Worm (Caenorhabditis elegans) whole organism, L2 larva: ENCODE measurements around the gene Y39D8A.1.

Source experiments
- C34F6.9 ChIP-seq: fragments of 150-350 bp; optimal IDR thresholded peaks from 2 replicates; lab custom pipeline; 2014; ENCODE audit warnings: missing biosample characterization, missing genetic modification characterization
- F13H6.1 ChIP-seq: sonication (generic microtip); optimal IDR thresholded peaks from 2 replicates; lab custom pipeline; 2016; ENCODE audit warnings: missing genetic modification characterization, missing compliant biosample characterization
- R02D3.7 ChIP-seq: fragments of 150-350 bp; optimal IDR thresholded peaks from 2 replicates; lab custom pipeline; 2014; ENCODE audit warnings: missing biosample characterization, missing genetic modification characterization
- Y55F3AM.14 ChIP-seq: fragments of 200-800 bp; sonication (Bioruptor generic); optimal IDR thresholded peaks from 2 replicates; lab custom pipeline; 2018; ENCODE audit warnings: mild to moderate bottlenecking, missing genetic modification characterization, missing compliant biosample characterization
- ZK546.5 ChIP-seq: sonication (generic microtip); optimal IDR thresholded peaks from 2 replicates; lab custom pipeline; 2017; ENCODE audit warnings: missing biosample characterization, missing genetic modification characterization
- ama-1 ChIP-seq: fragments of 150-350 bp; optimal IDR thresholded peaks from 2 replicates; lab custom pipeline; 2018; ENCODE audit warnings: inconsistent platforms
- blmp-1 ChIP-seq: sonication (generic microtip); optimal IDR thresholded peaks from 2 replicates; lab custom pipeline; 2017; ENCODE audit warnings: missing genetic modification characterization, mild to moderate bottlenecking, missing compliant biosample characterization, antibody characterized with exemption, moderate library complexity; ENCODE audit not compliant: insufficient read depth
- ceh-16 ChIP-seq: fragments of 150-350 bp; optimal IDR thresholded peaks from 2 replicates; lab custom pipeline; 2014; ENCODE audit warnings: missing biosample characterization, missing genetic modification characterization
- crh-2 ChIP-seq: sonication (generic microtip); optimal IDR thresholded peaks from 2 replicates; lab custom pipeline; 2017; ENCODE audit warnings: missing biosample characterization, missing genetic modification characterization
- dmd-4 ChIP-seq: sonication (generic microtip); optimal IDR thresholded peaks from 2 replicates; lab custom pipeline; 2017; ENCODE audit warnings: missing biosample characterization, missing genetic modification characterization
- egl-27 ChIP-seq: sonication (generic microtip); optimal IDR thresholded peaks from 3 replicates; lab custom pipeline; 2017; ENCODE audit warnings: missing biosample characterization, missing genetic modification reagents, missing genetic modification characterization
- fos-1 ChIP-seq: fragments of 150-350 bp; optimal IDR thresholded peaks from 2 replicates; lab custom pipeline; 2014; ENCODE audit warnings: missing biosample characterization, missing genetic modification characterization
- gmeb-1 ChIP-seq: fragments of 150-350 bp; optimal IDR thresholded peaks from 2 replicates; lab custom pipeline; 2014; ENCODE audit warnings: missing biosample characterization, missing genetic modification characterization
- lin-13 ChIP-seq: fragments of 150-350 bp; optimal IDR thresholded peaks from 2 replicates; lab custom pipeline; 2014; ENCODE audit warnings: missing biosample characterization, missing genetic modification reagents, missing genetic modification characterization
- mdl-1 ChIP-seq, 2 experiments: fragments of 150-350 bp in 1 of 2; sonication (generic microtip) in 1 of 2; optimal IDR thresholded peaks; 2 replicates each; lab custom pipeline; 2017; ENCODE audit warnings: missing biosample characterization in 2 of 2, missing genetic modification characterization in 2 of 2
- nhr-10 ChIP-seq: sonication (generic microtip); optimal IDR thresholded peaks from 2 replicates; lab custom pipeline; 2017; ENCODE audit warnings: missing biosample characterization, missing genetic modification characterization
- nhr-11 ChIP-seq: fragments of 150-350 bp; optimal IDR thresholded peaks from 2 replicates; lab custom pipeline; 2014; ENCODE audit warnings: missing biosample characterization, missing genetic modification characterization
- nhr-21 ChIP-seq: fragments of 150-350 bp; optimal IDR thresholded peaks from 2 replicates; lab custom pipeline; 2014; ENCODE audit warnings: missing biosample characterization, missing genetic modification characterization
- nhr-23 ChIP-seq: fragments of 150-350 bp; optimal IDR thresholded peaks from 2 replicates; lab custom pipeline; 2014; ENCODE audit warnings: missing biosample characterization, missing genetic modification reagents, missing genetic modification characterization
- nhr-237 ChIP-seq: fragments of 150-350 bp; optimal IDR thresholded peaks from 2 replicates; lab custom pipeline; 2014; ENCODE audit warnings: missing biosample characterization, missing genetic modification characterization
- nhr-25 ChIP-seq: fragments of 150-350 bp; sonication (generic microtip); optimal IDR thresholded peaks from 3 replicates; lab custom pipeline; 2014; ENCODE audit warnings: missing biosample characterization, missing genetic modification characterization
- nhr-6 ChIP-seq: fragments of 150-350 bp; optimal IDR thresholded peaks from 2 replicates; lab custom pipeline; 2014; ENCODE audit warnings: missing biosample characterization, missing genetic modification characterization
- sem-4 ChIP-seq: fragments of 150-350 bp; optimal IDR thresholded peaks from 2 replicates; lab custom pipeline; 2014; ENCODE audit warnings: missing biosample characterization, missing genetic modification reagents, missing genetic modification characterization
- sma-3 ChIP-seq: sonication (generic microtip); optimal IDR thresholded peaks from 2 replicates; lab custom pipeline; 2016; ENCODE audit warnings: missing genetic modification reagents, missing genetic modification characterization, missing compliant biosample characterization
- sma-9 ChIP-seq, 2 experiments: fragments of 150-350 bp in 1 of 2; sonication (generic microtip) in 1 of 2; optimal IDR thresholded peaks; 2 replicates each; lab custom pipeline; 2014 to 2016; ENCODE audit warnings: missing genetic modification characterization in 2 of 2, mild to moderate bottlenecking in 1 of 2, missing biosample characterization in 1 of 2, missing compliant biosample characterization in 1 of 2, missing genetic modification reagents in 1 of 2, moderate library complexity in 1 of 2
- snpc-4 ChIP-seq: fragments of 150-350 bp; optimal IDR thresholded peaks from 2 replicates; lab custom pipeline; 2014; ENCODE audit warnings: missing biosample characterization, missing genetic modification characterization
- unc-39 ChIP-seq: fragments of 150-350 bp; optimal IDR thresholded peaks from 2 replicates; lab custom pipeline; 2014; ENCODE audit warnings: missing biosample characterization, missing genetic modification characterization
- unc-55 ChIP-seq: fragments of 150-350 bp; sonication (generic microtip); optimal IDR thresholded peaks from 3 replicates; lab custom pipeline; 2014; ENCODE audit warnings: missing biosample characterization, missing genetic modification reagents, missing genetic modification characterization
- unc-62 ChIP-seq: fragments of 150-350 bp; optimal IDR thresholded peaks from 2 replicates; lab custom pipeline; 2014; ENCODE audit warnings: missing biosample characterization, missing genetic modification reagents, missing genetic modification characterization
- zag-1 ChIP-seq: fragments of 150-350 bp; optimal IDR thresholded peaks from 2 replicates; lab custom pipeline; 2014; ENCODE audit warnings: missing biosample characterization, missing genetic modification characterization
- ztf-1 ChIP-seq: fragments of 200-800 bp; sonication (Bioruptor generic); conservative IDR thresholded peaks from 2 replicates; pipeline ENCODE4 v1.3.6; 2022; ENCODE audit warnings: missing genetic modification characterization, missing compliant biosample characterization
- ztf-4 ChIP-seq: fragments of 150-350 bp; optimal IDR thresholded peaks from 2 replicates; lab custom pipeline; 2014; ENCODE audit warnings: missing biosample characterization, missing genetic modification characterization

The Y39D8A.1 gene

DNA sequence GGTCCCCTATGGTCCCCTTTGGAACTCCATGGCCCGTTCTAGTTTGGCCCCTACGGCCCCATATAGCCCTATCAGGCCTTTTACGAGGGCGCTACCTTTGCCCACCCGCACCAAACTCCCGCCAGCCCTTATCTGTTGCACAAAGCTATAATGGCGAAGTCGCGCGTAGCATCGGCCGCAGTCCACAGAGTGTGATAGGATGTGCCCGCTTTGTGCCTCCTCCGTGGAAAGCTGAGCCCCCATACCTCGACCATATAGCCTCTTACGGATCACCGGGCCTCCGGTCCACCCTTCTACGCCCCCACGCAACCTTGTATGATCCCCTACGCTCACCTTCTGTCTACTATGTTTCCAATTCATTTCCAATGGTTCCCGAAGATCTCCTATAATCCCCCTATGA lies 28.5 kb downstream of the Y39D8A.1 start:
- TF ChIP-seq ZK546.5 (tag; lab: Kevin White, UChicago) (no peak), ama-1 (no peak), nhr-237 (tag; lab: Kevin White, UChicago) (no peak), ztf-4 (tag; lab: Kevin White, UChicago) (no peak), fos-1 (tag; lab: Kevin White, UChicago) (no peak), crh-2 (tag; lab: Kevin White, UChicago) (no peak)

DNA sequence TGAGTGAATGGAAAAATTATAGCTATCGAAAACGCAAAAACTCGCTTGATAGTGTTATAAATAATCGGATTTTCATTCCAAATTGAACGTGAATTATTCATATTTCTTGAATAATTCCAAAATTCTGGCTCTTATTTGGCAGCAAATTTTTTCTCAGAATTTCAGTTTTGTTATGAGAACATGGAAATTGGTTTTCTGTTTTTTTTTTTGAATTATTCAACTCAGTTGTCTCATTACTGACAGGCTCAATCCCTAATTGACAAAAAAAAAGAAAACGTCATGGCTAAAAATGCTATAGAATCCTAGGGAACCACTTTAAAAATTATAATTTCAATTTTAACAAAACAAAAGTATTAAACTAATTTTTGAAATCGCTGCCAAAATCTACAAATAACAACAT lies 30.6 kb downstream of the Y39D8A.1 start, which contains the start of gene srh-35:
Gene srh-35, minus strand, starts transcription at position 101 of the 400 bp plus-strand sequence.
- TF ChIP-seq dmd-4 (tag; lab: Kevin White, UChicago) (no peak), unc-39 (tag; lab: Kevin White, UChicago) (no peak), sma-3 (no peak), lin-13 (GFP tag; lab: Kevin White, UChicago) (no peak), nhr-21 (no peak), sma-9 (GFP tag; optimal IDR thresholded peaks at IDR 0.05; lab: Kevin White, UChicago) (no peak), sma-9 (tag; optimal IDR thresholded peaks at IDR 0.05; lab: Kevin White, UChicago) (no peak), ceh-16 (tag; lab: Kevin White, UChicago) (no peak), unc-62 (GFP tag; lab: Kevin White, UChicago) (no peak), nhr-237 (tag; lab: Kevin White, UChicago) (no peak), nhr-10 (tag; lab: Kevin White, UChicago) (no peak), unc-55 (GFP tag; lab: Kevin White, UChicago) (no peak), crh-2 (tag; lab: Kevin White, UChicago) (no peak), gmeb-1 (tag; lab: Kevin White, UChicago) (no peak), fos-1 (tag; lab: Kevin White, UChicago) (no peak), nhr-25 (no peak), egl-27 (no peak), ama-1 (no peak), zag-1 (tag; lab: Kevin White, UChicago) (no peak), snpc-4 (tag; lab: Kevin White, UChicago) (no peak)

DNA sequence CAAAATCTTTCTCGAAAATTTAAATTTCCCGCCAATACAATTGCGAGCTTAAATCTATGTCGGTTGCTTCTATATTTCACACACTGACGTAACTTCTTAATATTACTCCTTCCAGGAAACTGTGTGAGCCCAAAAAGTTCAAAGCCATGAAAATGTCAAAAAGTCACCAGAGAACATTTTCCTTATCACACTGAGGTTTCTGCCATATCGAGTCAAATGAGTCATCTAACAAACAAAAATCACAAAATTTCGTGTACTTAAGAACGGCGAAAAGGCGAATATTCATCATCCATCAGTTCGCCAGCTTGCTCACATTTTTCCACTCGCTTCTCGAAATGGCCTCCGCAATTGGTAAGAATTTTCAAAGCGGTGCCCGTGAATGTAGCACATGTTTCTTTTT lies 31.2 kb downstream of the Y39D8A.1 start, which contains the start of gene M02H5.8:
Gene M02H5.8, plus strand, starts transcription at position 297 of the 400 bp plus-strand sequence.
- TF ChIP-seq fos-1 (tag; lab: Kevin White, UChicago) = peak; percentile 95
- TF ChIP-seq crh-2 (tag; lab: Kevin White, UChicago) = no peak
- TF ChIP-seq snpc-4 (tag; lab: Kevin White, UChicago) = no peak
- TF ChIP-seq nhr-21 = no peak
- TF ChIP-seq ama-1 = no peak
- TF ChIP-seq sem-4 (tag; lab: Kevin White, UChicago) = no peak

- TF ChIP-seq fos-1 (tag; lab: Kevin White, UChicago) (peak; percentile 41), blmp-1 (tag; lab: Kevin White, UChicago) (no peak), F13H6.1 (no peak), R02D3.7 (tag; lab: Kevin White, UChicago) (no peak), nhr-237 (tag; lab: Kevin White, UChicago) (no peak)
Observed at ce11 chrV:450757-451501, 32.4 kb downstream of the Y39D8A.1 start, which contains the start of gene nhr-123. Gene nhr-123 (plus strand): TSS chrV:451451.

ce11 chrV:453569-453968 lies 35.0 kb downstream of the Y39D8A.1 start, which contains the start of gene nhr-98:
Gene nhr-98 (plus strand): TSS chrV:453869.
- no peak for TF ChIP-seq Y55F3AM.14 (GFP tag; lab: Kevin White, UChicago)
- TF ChIP-seq ztf-1 (GFP tag; lab: Robert Waterston, UW) = no peak
- TF ChIP-seq nhr-25 = no peak
- no peak for TF ChIP-seq sem-4 (tag; lab: Kevin White, UChicago)
- TF ChIP-seq mdl-1 (tag; optimal IDR thresholded peaks at IDR 0.05; lab: Kevin White, UChicago) = no peak
- TF ChIP-seq dmd-4 (tag; lab: Kevin White, UChicago) = no peak
- TF ChIP-seq ZK546.5 (tag; lab: Kevin White, UChicago) = no peak
- no peak for TF ChIP-seq ztf-4 (tag; lab: Kevin White, UChicago)
- no peak for TF ChIP-seq nhr-23 (tag; lab: Kevin White, UChicago)
- no peak for TF ChIP-seq lin-13 (GFP tag; lab: Kevin White, UChicago)
- TF ChIP-seq nhr-11 (tag; lab: Kevin White, UChicago) = no peak
- no peak for TF ChIP-seq nhr-6
- TF ChIP-seq fos-1 (tag; lab: Kevin White, UChicago) = no peak
- no peak for TF ChIP-seq C34F6.9 (tag; lab: Kevin White, UChicago)
- TF ChIP-seq, all 48 proteins: peak for 0
